Worm (Caenorhabditis elegans): ENCODE measurements around the gene F54D1.6.

The F54D1.6 gene

DNA sequence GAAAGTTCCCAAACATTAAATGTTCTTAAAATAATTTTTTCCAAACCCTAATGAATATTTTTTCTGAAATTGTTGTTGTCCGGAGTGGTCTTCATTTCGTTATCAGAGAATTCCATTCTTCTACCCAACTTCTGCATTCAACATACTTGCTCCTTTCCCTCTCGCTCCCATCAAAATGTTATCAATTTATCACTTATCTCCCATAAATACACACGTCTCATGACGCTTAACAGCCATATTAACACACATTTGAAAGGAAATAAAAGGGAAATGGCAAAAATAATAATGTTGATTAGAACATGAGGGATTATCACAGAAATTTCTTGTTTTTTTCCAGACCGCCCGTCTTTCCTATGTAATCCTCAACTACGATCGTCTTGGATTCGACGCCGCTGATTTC lies 1.4 kb downstream of the F54D1.6 start:
- TF ChIP-seq elt-2 (tag; optimal IDR thresholded peaks at IDR 0.05) (peak; percentile 54), ceh-31 (tag; optimal IDR thresholded peaks at IDR 0.05) (no peak)

DNA sequence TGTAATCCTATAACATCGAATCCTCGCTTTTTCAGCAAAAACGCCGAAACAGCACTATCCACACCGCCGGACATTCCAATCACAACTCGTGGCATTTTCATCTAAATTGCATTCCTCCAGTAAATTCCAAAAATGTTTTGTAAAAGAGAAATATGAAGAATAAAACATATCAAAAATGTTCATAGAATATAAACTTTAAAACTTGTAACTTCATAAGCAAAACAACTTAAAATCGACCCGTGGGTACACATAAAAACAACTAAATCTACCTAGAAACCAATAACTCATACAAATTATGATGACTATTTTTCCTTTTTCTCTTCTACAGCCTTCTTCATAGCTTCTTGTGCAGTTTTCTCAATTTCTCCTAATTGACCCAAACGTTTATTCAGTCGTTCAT lies 9.2 kb downstream of the F54D1.6 start, which contains the start of gene mttu-1:
mttu-1 (minus strand) TSS at position 101 of the 400 bp plus-strand sequence.
- no peak for TF ChIP-seq ceh-22 (tag; optimal IDR thresholded peaks at IDR 0.05)

- TF ChIP-seq pha-4 (tag; optimal IDR thresholded peaks at IDR 0.05) (no peak), unc-42 (tag; optimal IDR thresholded peaks at IDR 0.05) (peak; percentile 56), tbx-2 (tag; optimal IDR thresholded peaks at IDR 0.05) (peak; percentile 21), ceh-48 (tag; optimal IDR thresholded peaks at IDR 0.05) (peak; percentile 71), nfya-1 (tag; optimal IDR thresholded peaks at IDR 0.05) (peak; percentile 11), unc-3 (GFP tag; conservative IDR thresholded peaks at IDR 0.05) (no peak), unc-3 (tag; optimal IDR thresholded peaks at IDR 0.05) (no peak)
These were observed 10.8 kb downstream of the F54D1.6 start, which contains the start of the genes B0035.15 and dnj-1 for ce11 chrIV:11298154-11299086. Gene B0035.15, minus strand, starts transcription at chrIV:11298252. Gene dnj-1, plus strand, starts transcription at chrIV:11299036.

DNA sequence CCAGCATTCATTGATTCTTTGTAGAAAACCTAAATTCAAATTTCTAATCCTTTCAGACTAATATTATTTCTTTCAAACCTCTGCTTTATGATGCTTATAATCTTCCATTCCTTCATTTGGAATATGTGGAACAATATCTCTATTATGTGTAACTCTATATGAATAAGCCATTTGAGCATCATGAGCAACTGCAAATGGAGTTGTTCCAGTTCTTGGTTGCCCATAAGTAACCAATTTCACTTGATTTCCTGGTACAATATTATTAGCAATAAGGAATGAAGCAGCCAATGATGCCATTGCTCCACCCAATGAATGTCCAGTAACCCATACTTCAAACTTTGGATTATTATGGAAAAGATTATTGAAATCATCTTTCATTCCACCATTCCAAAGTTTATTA lies 17.4 kb downstream of the F54D1.6 start:
- TF ChIP-seq tbx-2 (tag; optimal IDR thresholded peaks at IDR 0.05) (no peak), Y22D7AL.16 (tag; optimal IDR thresholded peaks at IDR 0.05) (no peak), ets-4 (tag; optimal IDR thresholded peaks at IDR 0.05) (no peak), pros-1 (tag; optimal IDR thresholded peaks at IDR 0.05) (no peak), F13H6.1 (tag; optimal IDR thresholded peaks at IDR 0.05) (no peak), elt-4 (tag; optimal IDR thresholded peaks at IDR 0.05) (no peak), ceh-48 (tag; optimal IDR thresholded peaks at IDR 0.05) (no peak), ztf-16 (tag; optimal IDR thresholded peaks at IDR 0.05) (no peak), syd-9 (tag; optimal IDR thresholded peaks at IDR 0.05) (no peak), ceh-9 (tag; optimal IDR thresholded peaks at IDR 0.05) (no peak)

- TF ChIP-seq sox-2 (GFP tag; IDR thresholded peaks at IDR 0.05) (no peak), che-1 (tag; optimal IDR thresholded peaks at IDR 0.05) (no peak), pqm-1 (tag; optimal IDR thresholded peaks at IDR 0.05) (no peak), pha-4 (tag; optimal IDR thresholded peaks at IDR 0.05) (no peak), ceh-48 (tag; optimal IDR thresholded peaks at IDR 0.05) (no peak), ceh-6 (GFP tag; optimal IDR thresholded peaks at IDR 0.05) (no peak), tbx-2 (tag; optimal IDR thresholded peaks at IDR 0.05) (no peak), ceh-34 (tag; optimal IDR thresholded peaks at IDR 0.05) (no peak), ceh-31 (tag; optimal IDR thresholded peaks at IDR 0.05) (no peak), hlh-15 (tag; optimal IDR thresholded peaks at IDR 0.05) (no peak), pat-9 (tag; optimal IDR thresholded peaks at IDR 0.05) (no peak)
These were observed 18.9 kb downstream of the F54D1.6 start, which contains the start of gene B0035.13 for ce11 chrIV:11306548-11306947. Gene B0035.13, minus strand, starts transcription at chrIV:11306720.

DNA sequence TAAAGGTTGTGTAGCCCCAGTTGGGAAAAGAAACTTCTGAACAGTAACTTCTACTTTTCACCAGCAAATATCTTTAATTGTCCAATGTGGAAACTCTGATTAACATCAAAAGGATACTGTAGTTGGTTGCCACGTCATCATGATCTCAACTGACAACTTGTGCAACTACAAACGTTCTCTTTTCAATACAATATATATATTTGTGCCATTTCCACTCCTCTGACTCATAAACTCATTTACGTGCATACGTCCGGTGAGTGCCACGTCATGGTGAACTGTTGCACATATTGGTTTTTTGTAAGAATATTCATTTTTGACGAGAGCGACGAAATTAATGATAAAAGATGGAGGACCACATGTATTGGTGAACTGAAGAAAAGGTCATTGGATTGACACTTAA lies 20.2 kb downstream of the F54D1.6 start:
- TF ChIP-seq nhr-232 (tag; optimal IDR thresholded peaks at IDR 0.05) (no peak), lin-11 (tag; optimal IDR thresholded peaks at IDR 0.05) (no peak), F13H6.1 (tag; optimal IDR thresholded peaks at IDR 0.05) (no peak), ztf-16 (tag; optimal IDR thresholded peaks at IDR 0.05) (no peak), syd-9 (tag; optimal IDR thresholded peaks at IDR 0.05) (no peak), fkh-6 (tag; optimal IDR thresholded peaks at IDR 0.05) (no peak), hlh-13 (GFP tag; optimal IDR thresholded peaks at IDR 0.05) (no peak), ceh-18 (tag; optimal IDR thresholded peaks at IDR 0.05) (no peak), unc-86 (tag; optimal IDR thresholded peaks at IDR 0.05) (no peak), tbx-2 (tag; optimal IDR thresholded peaks at IDR 0.05) (no peak), Y22D7AL.16 (tag; optimal IDR thresholded peaks at IDR 0.05) (no peak), unc-55 (GFP tag; optimal IDR thresholded peaks at IDR 0.05) (no peak)
